Fruit fly (Drosophila melanogaster) whole organism, pupa: ENCODE data around the gene Dph3.

Experiments
- CG10348 ChIP-seq: fragments of 200-800 bp; sonication (Bioruptor generic); IDR thresholded peaks from 2 replicates; pipeline ENCODE4 v1.3.6; 2022; ENCODE audit warnings: missing biosample characterization, missing genetic modification characterization
- CG13204 ChIP-seq: fragments of 200-800 bp; sonication (Bioruptor generic); optimal IDR thresholded peaks from 2 replicates; lab custom pipeline; 2018; ENCODE audit warnings: missing biosample characterization, mild to moderate bottlenecking, missing genetic modification characterization, moderate library complexity
- CG15710 ChIP-seq: fragments of 200-800 bp; sonication (Bioruptor generic); optimal IDR thresholded peaks from 2 replicates; lab custom pipeline; 2018; ENCODE audit warnings: missing biosample characterization, mild to moderate bottlenecking, missing genetic modification characterization, moderate library complexity
- CG4496 ChIP-seq: fragments of 200-800 bp; sonication (Bioruptor generic); IDR thresholded peaks from 3 replicates; pipeline ENCODE4 v1.3.6; 2022; ENCODE audit warnings: missing biosample characterization, missing genetic modification characterization
- CG8159 ChIP-seq: fragments of 200-800 bp; sonication (Bioruptor generic); optimal IDR thresholded peaks from 3 replicates; lab custom pipeline; 2018; ENCODE audit warnings: missing biosample characterization, mild to moderate bottlenecking, missing genetic modification characterization, moderate library complexity
- Pif1B ChIP-seq: fragments of 200-800 bp; sonication (Bioruptor generic); optimal IDR thresholded peaks from 3 replicates; lab custom pipeline; 2016; ENCODE audit warnings: missing biosample characterization, missing genetic modification characterization
- fd96Ca ChIP-seq: fragments of 200-800 bp; sonication (Bioruptor generic); IDR thresholded peaks from 3 replicates; pipeline ENCODE4 v1.3.6; 2022; ENCODE audit warnings: missing biosample characterization, missing genetic modification characterization

dm6 chr3R:11224478-11224877 is 7.2 kb upstream of the Dph3 start:
- TF ChIP-seq CG10348 (GFP tag; lab: Robert Waterston, UW) (no peak), Pif1B (GFP tag; lab: Kevin White, UChicago) (no peak), CG8159 (tag; lab: Kevin White, UChicago) (no peak), CG13204 (GFP tag; lab: Kevin White, UChicago) (no peak), fd96Ca (GFP tag; lab: Robert Waterston, UW) (no peak), CG15710 (tag; lab: Kevin White, UChicago) (no peak), CG4496 (no peak)
